Worm (Caenorhabditis elegans): ENCODE data around the gene C50H2.5.

The C50H2.5 gene

DNA sequence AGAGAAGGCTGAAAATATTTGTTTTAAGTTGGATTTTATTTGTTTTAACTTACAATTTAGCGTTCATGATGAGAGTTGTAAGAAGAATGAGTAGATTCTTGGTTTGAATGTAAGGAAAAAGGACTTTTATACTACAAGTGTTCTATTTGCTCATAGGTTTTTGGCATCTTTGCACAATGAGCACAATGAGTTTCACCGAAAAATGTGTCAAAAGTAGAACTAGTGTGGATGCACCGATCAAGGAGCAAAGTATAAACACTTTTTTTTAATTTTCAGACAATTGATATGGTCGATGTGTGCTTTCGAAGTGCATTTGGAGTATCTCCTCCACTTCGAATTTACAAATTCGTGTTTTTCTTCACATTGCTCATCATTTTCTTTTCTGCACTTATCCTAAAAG, 12.4 kb upstream of the C50H2.5 start, which contains the start of gene fipr-11 (continued):
- TF ChIP-seq nhr-6 (tag; optimal IDR thresholded peaks at IDR 0.05): no peak
- no peak for TF ChIP-seq F37D6.2 (tag; optimal IDR thresholded peaks at IDR 0.05)

DNA sequence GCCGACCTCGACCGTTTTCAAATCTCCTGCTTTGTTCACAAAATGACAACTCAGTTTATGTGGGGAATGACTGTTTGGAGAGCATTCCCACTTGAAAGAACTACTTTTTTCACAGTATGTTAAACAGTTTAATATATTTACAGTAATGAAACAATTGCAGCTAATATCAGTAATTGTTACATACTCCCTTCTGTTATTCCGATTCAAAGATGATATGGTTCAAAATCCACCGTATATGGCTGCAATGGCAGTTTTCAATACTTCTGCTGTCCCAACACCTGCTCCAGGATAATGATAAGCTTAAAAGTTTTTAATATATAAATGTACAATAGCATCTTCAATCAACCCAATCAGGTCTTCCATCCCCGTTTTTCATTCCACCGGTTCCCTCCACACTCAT, 11.3 kb upstream of the C50H2.5 start:
- TF ChIP-seq nhr-237 (tag; optimal IDR thresholded peaks at IDR 0.05) (no peak), unc-62 (GFP tag; optimal IDR thresholded peaks at IDR 0.05 in 1 of 2) (peak in 1 of 2 experiments; percentile 95), unc-62 (tag; optimal IDR thresholded peaks at IDR 0.05) (no peak)

DNA sequence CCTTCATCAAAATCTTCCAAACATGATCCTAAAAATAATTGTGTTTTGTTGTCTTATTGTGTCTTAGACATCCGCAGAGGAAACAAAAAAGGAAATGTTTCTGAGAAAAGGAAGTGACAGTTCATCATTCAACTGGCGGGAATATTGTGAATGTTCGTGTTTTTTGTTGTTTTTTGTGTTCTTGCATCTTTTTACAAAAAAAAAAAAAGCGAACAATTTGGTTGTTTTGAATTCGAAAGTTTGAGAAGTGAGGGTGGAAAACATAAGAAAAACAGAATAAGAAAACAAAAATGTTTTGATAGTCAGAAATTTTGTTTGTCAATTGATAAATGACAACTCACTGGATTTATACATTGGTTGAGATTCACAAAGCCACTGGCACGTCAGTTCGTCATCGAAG, 8.9 kb upstream of the C50H2.5 start:
- peak in 1 of 2 experiments; percentile 96 for TF ChIP-seq unc-62 (GFP tag; optimal IDR thresholded peaks at IDR 0.05 in 1 of 2)
- TF ChIP-seq unc-62 (tag; optimal IDR thresholded peaks at IDR 0.05): no peak
- TF ChIP-seq nhr-42 (GFP tag; IDR thresholded peaks at IDR 0.05): no peak

DNA sequence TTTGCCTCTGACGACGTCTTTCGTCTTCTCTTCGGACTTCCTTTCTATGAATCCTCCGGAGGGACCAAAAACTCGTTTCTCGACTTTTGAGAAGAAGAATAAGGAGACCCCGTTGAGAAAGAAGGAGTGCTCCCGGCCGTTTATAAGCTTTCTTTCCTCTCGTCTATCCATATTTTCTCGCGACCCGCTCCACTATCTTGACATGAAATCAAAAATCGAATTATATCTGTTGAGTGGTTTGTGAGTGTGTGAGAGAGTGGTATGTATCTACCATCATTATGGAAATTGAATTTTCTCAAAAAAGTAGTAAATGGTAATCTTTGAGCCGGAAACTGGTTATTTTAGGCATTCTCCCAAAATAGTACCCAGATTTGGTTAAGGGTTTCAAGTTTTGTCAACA, 7.3 kb upstream of the C50H2.5 start:
- TF ChIP-seq arid-1 (GFP tag; conservative IDR thresholded peaks at IDR 0.05) (no peak), unc-62 (GFP tag; optimal IDR thresholded peaks at IDR 0.05 in 1 of 2) (peak in 1 of 2 experiments; percentile 45), unc-62 (tag; optimal IDR thresholded peaks at IDR 0.05) (no peak)

DNA sequence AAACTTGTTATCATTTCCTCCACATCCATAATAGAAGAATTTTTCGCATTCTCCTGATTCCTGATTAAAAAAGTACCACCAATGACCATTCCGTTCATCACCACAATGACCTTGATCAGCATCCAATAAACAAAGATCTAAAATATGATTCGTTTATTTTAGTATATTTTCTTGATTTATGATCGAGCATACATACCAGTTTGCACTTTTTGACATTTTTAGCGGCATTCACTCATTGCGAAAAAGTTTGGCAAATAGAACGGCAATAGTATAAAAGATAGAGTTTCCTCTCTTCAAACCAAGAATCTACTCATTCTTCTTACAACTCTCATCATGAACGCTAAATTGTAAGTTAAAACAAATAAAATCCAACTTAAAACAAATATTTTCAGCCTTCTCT, 4.6 kb upstream of the C50H2.5 start, which contains the start of gene fipr-10:
Gene fipr-10, plus strand, starts transcription at position 301 of the 400 bp plus-strand sequence.
- no peak for TF ChIP-seq zfp-3 (GFP tag; conservative IDR thresholded peaks at IDR 0.05)

DNA sequence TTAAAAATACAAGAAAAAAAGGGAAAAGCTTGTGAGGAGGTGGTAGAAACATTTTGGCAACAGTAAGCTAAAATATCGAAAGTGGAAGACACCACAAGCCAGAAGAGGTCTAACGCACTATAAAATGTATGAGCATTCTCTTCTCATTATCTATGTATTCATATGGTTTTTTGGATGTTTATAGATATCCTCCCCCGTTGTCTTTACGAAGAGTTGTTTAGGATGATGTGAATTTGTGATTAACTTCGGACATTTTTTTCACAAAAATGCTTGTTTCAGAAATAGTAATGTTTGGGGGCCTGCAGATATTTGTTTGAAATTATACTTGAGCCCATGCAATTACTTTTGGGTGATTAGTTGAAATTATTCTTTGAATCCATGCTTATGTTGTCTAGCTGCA, 3.5 kb upstream of the C50H2.5 start, which contains the start of gene mec-9:
Gene mec-9, minus strand, starts transcription at position 101 of the 400 bp plus-strand sequence.
- no peak for TF ChIP-seq Y5F2A.4 (GFP tag; optimal IDR thresholded peaks at IDR 0.05)
- TF ChIP-seq ctbp-1 (GFP tag; IDR thresholded peaks at IDR 0.05): no peak
- TF ChIP-seq snpc-1.2 (GFP tag; IDR thresholded peaks at IDR 0.05): no peak
- TF ChIP-seq dmd-6 (GFP tag; IDR thresholded peaks at IDR 0.05): no peak
- TF ChIP-seq tra-1 (GFP tag; IDR thresholded peaks at IDR 0.05): no peak
- no peak for TF ChIP-seq vab-7 (GFP tag; IDR thresholded peaks at IDR 0.05)
- no peak for TF ChIP-seq lin-39 (tag; optimal IDR thresholded peaks at IDR 0.05)
- no peak for TF ChIP-seq snpc-4 (tag; optimal IDR thresholded peaks at IDR 0.05)
- no peak for TF ChIP-seq zfp-3 (GFP tag; conservative IDR thresholded peaks at IDR 0.05)
- TF ChIP-seq sdz-12 (GFP tag; optimal IDR thresholded peaks at IDR 0.05): no peak
- no peak for TF ChIP-seq ceh-32 (tag; optimal IDR thresholded peaks at IDR 0.05; ENCODE audit: poor library complexity)
- no peak for TF ChIP-seq zip-11 (GFP tag; IDR thresholded peaks at IDR 0.05)
- TF ChIP-seq nhr-237 (tag; optimal IDR thresholded peaks at IDR 0.05): no peak
- no peak for TF ChIP-seq saeg-2 (GFP tag; IDR thresholded peaks at IDR 0.05)
- no peak for TF ChIP-seq nhr-102 (tag; optimal IDR thresholded peaks at IDR 0.05)
- TF ChIP-seq ceh-44 (GFP tag; IDR thresholded peaks at IDR 0.05): no peak
- TF ChIP-seq aha-1 (tag): no peak
- no peak for TF ChIP-seq dmd-8 (GFP tag; IDR thresholded peaks at IDR 0.05)
- TF ChIP-seq lin-38 (GFP tag; IDR thresholded peaks at IDR 0.05): no peak

DNA sequence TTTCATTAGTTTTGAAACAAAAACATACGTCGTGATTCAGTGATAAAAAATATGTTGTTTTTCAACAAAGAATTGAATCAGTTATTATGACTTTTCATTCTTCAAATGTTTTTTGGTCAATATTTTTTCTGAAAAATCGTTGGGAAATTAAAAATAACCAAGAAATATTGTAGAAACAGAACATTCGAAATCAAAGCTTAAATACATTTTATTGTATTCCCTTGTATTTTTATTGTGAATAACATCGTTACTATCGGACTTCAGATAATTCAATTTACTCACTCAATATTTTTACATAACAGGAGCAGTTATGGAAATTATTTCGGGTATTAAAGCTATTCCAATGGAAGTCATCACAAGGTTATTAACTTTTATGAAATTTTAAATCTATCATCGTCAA, 1.8 kb upstream of the C50H2.5 start, which contains the start of gene C50H2.4:
Gene C50H2.4, plus strand, starts transcription at position 301 of the 400 bp plus-strand sequence.
- TF ChIP-seq dpl-1 (GFP tag; optimal IDR thresholded peaks at IDR 0.05) (no peak), daf-19 (GFP tag; conservative IDR thresholded peaks at IDR 0.05) (no peak), cey-2 (tag; optimal IDR thresholded peaks at IDR 0.05; ENCODE audit: borderline replicate concordance, insufficient read depth) (no peak), hlh-30 (tag; optimal IDR thresholded peaks at IDR 0.05; ENCODE audit: insufficient read depth) (no peak), daf-16 (GFP tag; optimal IDR thresholded peaks at IDR 0.05) (no peak), daf-16 (tag; optimal IDR thresholded peaks at IDR 0.05) (no peak), lsy-2 (tag; optimal IDR thresholded peaks at IDR 0.05) (no peak), tra-1 (GFP tag; IDR thresholded peaks at IDR 0.05) (no peak), nhr-102 (tag; optimal IDR thresholded peaks at IDR 0.05) (no peak), daf-8 (GFP tag; IDR thresholded peaks at IDR 0.05) (no peak), snpc-4 (tag; optimal IDR thresholded peaks at IDR 0.05) (no peak), skn-1 (tag; optimal IDR thresholded peaks at IDR 0.05) (no peak), rbr-2 (tag; optimal IDR thresholded peaks at IDR 0.05) (no peak), vab-7 (GFP tag; IDR thresholded peaks at IDR 0.05) (no peak), lin-1 (GFP tag; IDR thresholded peaks at IDR 0.05) (no peak), zag-1 (tag; optimal IDR thresholded peaks at IDR 0.05) (no peak), ZK337.2 (GFP tag; IDR thresholded peaks at IDR 0.05) (no peak), nhr-10 (tag; optimal IDR thresholded peaks at IDR 0.05) (no peak), ctbp-1 (GFP tag; IDR thresholded peaks at IDR 0.05) (no peak), lim-7 (GFP tag; IDR thresholded peaks at IDR 0.05) (no peak), mep-1 (tag; optimal IDR thresholded peaks at IDR 0.05) (no peak)
